Worm (Caenorhabditis elegans) whole organism, L2 larva: Measurements from ENCODE around the gene sdz-19.

Experiments used
- C34F6.9 ChIP-seq: fragments of 150-350 bp; optimal IDR thresholded peaks from 2 replicates; lab custom pipeline; 2014; ENCODE audit warnings: missing biosample characterization, missing genetic modification characterization
- F13H6.1 ChIP-seq: sonication (generic microtip); optimal IDR thresholded peaks from 2 replicates; lab custom pipeline; 2016; ENCODE audit warnings: missing genetic modification characterization, missing compliant biosample characterization
- R02D3.7 ChIP-seq: fragments of 150-350 bp; optimal IDR thresholded peaks from 2 replicates; lab custom pipeline; 2014; ENCODE audit warnings: missing biosample characterization, missing genetic modification characterization
- Y55F3AM.14 ChIP-seq: fragments of 200-800 bp; sonication (Bioruptor generic); optimal IDR thresholded peaks from 2 replicates; lab custom pipeline; 2018; ENCODE audit warnings: mild to moderate bottlenecking, missing genetic modification characterization, missing compliant biosample characterization
- ZK546.5 ChIP-seq: sonication (generic microtip); optimal IDR thresholded peaks from 2 replicates; lab custom pipeline; 2017; ENCODE audit warnings: missing biosample characterization, missing genetic modification characterization
- alr-1 ChIP-seq: fragments of 150-350 bp; optimal IDR thresholded peaks from 2 replicates; lab custom pipeline; 2014; ENCODE audit warnings: missing biosample characterization, missing genetic modification characterization
- aly-2 ChIP-seq: fragments of 150-350 bp; optimal IDR thresholded peaks from 2 replicates; lab custom pipeline; 2014; ENCODE audit warnings: missing biosample characterization, missing genetic modification characterization
- ama-1 ChIP-seq: fragments of 150-350 bp; optimal IDR thresholded peaks from 2 replicates; lab custom pipeline; 2018; ENCODE audit warnings: inconsistent platforms
- blmp-1 ChIP-seq: sonication (generic microtip); optimal IDR thresholded peaks from 2 replicates; lab custom pipeline; 2017; ENCODE audit warnings: missing genetic modification characterization, mild to moderate bottlenecking, missing compliant biosample characterization, antibody characterized with exemption, moderate library complexity; ENCODE audit not compliant: insufficient read depth
- ceh-16 ChIP-seq: fragments of 150-350 bp; optimal IDR thresholded peaks from 2 replicates; lab custom pipeline; 2014; ENCODE audit warnings: missing biosample characterization, missing genetic modification characterization
- ceh-82 ChIP-seq: fragments of 150-350 bp; optimal IDR thresholded peaks from 2 replicates; lab custom pipeline; 2014; ENCODE audit warnings: missing biosample characterization, missing genetic modification characterization
- crh-2 ChIP-seq: sonication (generic microtip); optimal IDR thresholded peaks from 2 replicates; lab custom pipeline; 2017; ENCODE audit warnings: missing biosample characterization, missing genetic modification characterization
- dmd-4 ChIP-seq: sonication (generic microtip); optimal IDR thresholded peaks from 2 replicates; lab custom pipeline; 2017; ENCODE audit warnings: missing biosample characterization, missing genetic modification characterization
- egl-27 ChIP-seq: sonication (generic microtip); optimal IDR thresholded peaks from 3 replicates; lab custom pipeline; 2017; ENCODE audit warnings: missing biosample characterization, missing genetic modification reagents, missing genetic modification characterization
- elt-1 ChIP-seq: fragments of 150-350 bp; optimal IDR thresholded peaks from 2 replicates; lab custom pipeline; 2014; ENCODE audit warnings: missing biosample characterization, missing genetic modification characterization
- elt-3 ChIP-seq: sonication (generic microtip); optimal IDR thresholded peaks from 2 replicates; lab custom pipeline; 2017; ENCODE audit warnings: missing biosample characterization, missing genetic modification characterization
- fos-1 ChIP-seq: fragments of 150-350 bp; optimal IDR thresholded peaks from 2 replicates; lab custom pipeline; 2014; ENCODE audit warnings: missing biosample characterization, missing genetic modification characterization
- gmeb-1 ChIP-seq: fragments of 150-350 bp; optimal IDR thresholded peaks from 2 replicates; lab custom pipeline; 2014; ENCODE audit warnings: missing biosample characterization, missing genetic modification characterization
- lin-11 ChIP-seq: fragments of 150-350 bp; sonication (generic microtip); optimal IDR thresholded peaks from 2 replicates; lab custom pipeline; 2014; ENCODE audit warnings: missing biosample characterization, missing genetic modification characterization, inconsistent platforms, mixed read lengths
- lin-13 ChIP-seq: fragments of 150-350 bp; optimal IDR thresholded peaks from 2 replicates; lab custom pipeline; 2014; ENCODE audit warnings: missing biosample characterization, missing genetic modification reagents, missing genetic modification characterization
- lin-39 ChIP-seq: fragments of 150-350 bp; optimal IDR thresholded peaks from 2 replicates; lab custom pipeline; 2014; ENCODE audit warnings: missing biosample characterization, missing genetic modification reagents, missing genetic modification characterization
- lsy-2 ChIP-seq, 2 experiments: fragments of 150-350 bp in 1 of 2; sonication (generic microtip) in 1 of 2; optimal IDR thresholded peaks; 2 replicates each; lab custom pipeline; 2014 to 2017; ENCODE audit warnings: missing biosample characterization in 2 of 2, missing genetic modification characterization in 2 of 2
- mab-5 ChIP-seq: fragments of 150-350 bp; optimal IDR thresholded peaks from 2 replicates; lab custom pipeline; 2014; ENCODE audit warnings: missing biosample characterization, missing genetic modification characterization
- mbf-1 ChIP-seq: sonication (generic microtip); optimal IDR thresholded peaks from 2 replicates; lab custom pipeline; 2017; ENCODE audit warnings: missing biosample characterization, missing genetic modification characterization
- mdl-1 ChIP-seq, 2 experiments: fragments of 150-350 bp in 1 of 2; sonication (generic microtip) in 1 of 2; optimal IDR thresholded peaks; 2 replicates each; lab custom pipeline; 2017; ENCODE audit warnings: missing biosample characterization in 2 of 2, missing genetic modification characterization in 2 of 2
- nhr-10 ChIP-seq: sonication (generic microtip); optimal IDR thresholded peaks from 2 replicates; lab custom pipeline; 2017; ENCODE audit warnings: missing biosample characterization, missing genetic modification characterization
- nhr-11 ChIP-seq: fragments of 150-350 bp; optimal IDR thresholded peaks from 2 replicates; lab custom pipeline; 2014; ENCODE audit warnings: missing biosample characterization, missing genetic modification characterization
- nhr-12 ChIP-seq: fragments of 150-350 bp; optimal IDR thresholded peaks from 2 replicates; lab custom pipeline; 2014; ENCODE audit warnings: missing biosample characterization, missing genetic modification characterization
- nhr-129 ChIP-seq: fragments of 150-350 bp; optimal IDR thresholded peaks from 2 replicates; lab custom pipeline; 2014; ENCODE audit warnings: missing biosample characterization, missing genetic modification characterization
- nhr-21 ChIP-seq: fragments of 150-350 bp; optimal IDR thresholded peaks from 2 replicates; lab custom pipeline; 2014; ENCODE audit warnings: missing biosample characterization, missing genetic modification characterization
- nhr-23 ChIP-seq: fragments of 150-350 bp; optimal IDR thresholded peaks from 2 replicates; lab custom pipeline; 2014; ENCODE audit warnings: missing biosample characterization, missing genetic modification reagents, missing genetic modification characterization
- nhr-237 ChIP-seq: fragments of 150-350 bp; optimal IDR thresholded peaks from 2 replicates; lab custom pipeline; 2014; ENCODE audit warnings: missing biosample characterization, missing genetic modification characterization
- nhr-25 ChIP-seq: fragments of 150-350 bp; sonication (generic microtip); optimal IDR thresholded peaks from 3 replicates; lab custom pipeline; 2014; ENCODE audit warnings: missing biosample characterization, missing genetic modification characterization
- nhr-6 ChIP-seq: fragments of 150-350 bp; optimal IDR thresholded peaks from 2 replicates; lab custom pipeline; 2014; ENCODE audit warnings: missing biosample characterization, missing genetic modification characterization
- nhr-77 ChIP-seq: fragments of 150-350 bp; optimal IDR thresholded peaks from 2 replicates; lab custom pipeline; 2014; ENCODE audit warnings: missing biosample characterization, missing genetic modification characterization
- peb-1 ChIP-seq: fragments of 150-350 bp; optimal IDR thresholded peaks from 2 replicates; lab custom pipeline; 2014; ENCODE audit warnings: missing biosample characterization, missing genetic modification characterization
- sem-4 ChIP-seq: fragments of 150-350 bp; optimal IDR thresholded peaks from 2 replicates; lab custom pipeline; 2014; ENCODE audit warnings: missing biosample characterization, missing genetic modification reagents, missing genetic modification characterization
- skn-1 ChIP-seq: sonication (generic microtip); optimal IDR thresholded peaks from 2 replicates; lab custom pipeline; 2017; ENCODE audit warnings: missing biosample characterization, missing genetic modification characterization
- sma-3 ChIP-seq: sonication (generic microtip); optimal IDR thresholded peaks from 2 replicates; lab custom pipeline; 2016; ENCODE audit warnings: missing genetic modification reagents, missing genetic modification characterization, missing compliant biosample characterization
- sma-9 ChIP-seq, 2 experiments: fragments of 150-350 bp in 1 of 2; sonication (generic microtip) in 1 of 2; optimal IDR thresholded peaks; 2 replicates each; lab custom pipeline; 2014 to 2016; ENCODE audit warnings: missing genetic modification characterization in 2 of 2, mild to moderate bottlenecking in 1 of 2, missing biosample characterization in 1 of 2, missing compliant biosample characterization in 1 of 2, missing genetic modification reagents in 1 of 2, moderate library complexity in 1 of 2
- snpc-4 ChIP-seq: fragments of 150-350 bp; optimal IDR thresholded peaks from 2 replicates; lab custom pipeline; 2014; ENCODE audit warnings: missing biosample characterization, missing genetic modification characterization
- unc-39 ChIP-seq: fragments of 150-350 bp; optimal IDR thresholded peaks from 2 replicates; lab custom pipeline; 2014; ENCODE audit warnings: missing biosample characterization, missing genetic modification characterization
- unc-55 ChIP-seq: fragments of 150-350 bp; sonication (generic microtip); optimal IDR thresholded peaks from 3 replicates; lab custom pipeline; 2014; ENCODE audit warnings: missing biosample characterization, missing genetic modification reagents, missing genetic modification characterization
- unc-62 ChIP-seq: fragments of 150-350 bp; optimal IDR thresholded peaks from 2 replicates; lab custom pipeline; 2014; ENCODE audit warnings: missing biosample characterization, missing genetic modification reagents, missing genetic modification characterization
- zag-1 ChIP-seq: fragments of 150-350 bp; optimal IDR thresholded peaks from 2 replicates; lab custom pipeline; 2014; ENCODE audit warnings: missing biosample characterization, missing genetic modification characterization
- ztf-1 ChIP-seq: fragments of 200-800 bp; sonication (Bioruptor generic); conservative IDR thresholded peaks from 2 replicates; pipeline ENCODE4 v1.3.6; 2022; ENCODE audit warnings: missing genetic modification characterization, missing compliant biosample characterization
- ztf-11 ChIP-seq: sonication (generic microtip); optimal IDR thresholded peaks from 2 replicates; lab custom pipeline; 2017; ENCODE audit warnings: missing biosample characterization, missing genetic modification characterization
- ztf-4 ChIP-seq: fragments of 150-350 bp; optimal IDR thresholded peaks from 2 replicates; lab custom pipeline; 2014; ENCODE audit warnings: missing biosample characterization, missing genetic modification characterization

Gene sdz-19

DNA sequence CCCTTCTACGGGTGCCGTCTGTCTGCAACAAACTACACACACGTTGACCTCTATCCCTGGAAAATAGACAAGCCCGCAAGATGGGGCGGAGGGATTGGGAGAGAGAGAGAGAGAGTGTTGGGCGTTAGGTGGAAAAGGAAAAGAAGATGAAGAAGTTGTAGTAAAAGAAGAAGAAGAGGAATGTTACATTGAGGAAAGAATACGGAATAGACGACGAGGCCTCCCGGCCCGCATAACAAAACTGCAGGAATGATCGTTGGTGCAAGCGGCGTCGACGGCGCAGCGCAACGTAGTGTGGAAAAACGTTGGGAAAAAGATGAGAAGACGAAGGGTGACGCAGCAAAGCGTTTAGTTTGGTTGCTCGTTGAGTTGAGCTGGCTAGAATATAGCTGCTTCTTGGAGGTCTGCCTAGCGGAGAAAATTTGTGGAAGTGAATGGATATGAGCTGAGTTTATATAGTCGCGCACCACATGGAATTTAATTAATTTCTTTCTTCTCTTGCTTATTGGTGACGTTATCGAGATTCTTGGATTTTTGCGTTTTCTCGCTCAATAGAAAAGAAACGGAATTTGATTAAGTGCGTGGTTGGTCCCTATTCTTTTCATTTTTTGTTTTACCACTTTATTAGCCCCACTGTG, 7.1 kb upstream of the sdz-19 start:
- no peak for TF ChIP-seq skn-1
- TF ChIP-seq peb-1, result no peak
- no peak for TF ChIP-seq elt-1
- TF ChIP-seq elt-3, result no peak
- no peak for TF ChIP-seq alr-1 (tag; lab: Kevin White, UChicago)
- no peak for TF ChIP-seq ztf-1 (GFP tag; lab: Robert Waterston, UW)
- TF ChIP-seq F13H6.1, result peak; percentile 86
- peak; percentile 68 for TF ChIP-seq sem-4 (tag; lab: Kevin White, UChicago)
- TF ChIP-seq unc-39 (tag; lab: Kevin White, UChicago), result no peak
- TF ChIP-seq nhr-23 (tag; lab: Kevin White, UChicago), result no peak
- TF ChIP-seq ztf-4, result peak; percentile 68
- TF ChIP-seq nhr-21 (tag; lab: Kevin White, UChicago), result peak; percentile 57
- no peak for TF ChIP-seq aly-2 (tag; lab: Kevin White, UChicago)
- TF ChIP-seq nhr-237 (tag; lab: Kevin White, UChicago), result no peak
- TF ChIP-seq blmp-1, result no peak
- no peak for TF ChIP-seq mab-5 (tag; lab: Kevin White, UChicago)
- peak; percentile 74 for TF ChIP-seq crh-2 (tag; lab: Kevin White, UChicago)
- peak; percentile 64 for TF ChIP-seq egl-27 (tag; lab: Kevin White, UChicago)
- no peak for TF ChIP-seq nhr-77
- TF ChIP-seq nhr-6 (tag; lab: Kevin White, UChicago), result peak; percentile 42
- no peak for TF ChIP-seq nhr-11 (tag; lab: Kevin White, UChicago)
- no peak for TF ChIP-seq dmd-4
- TF ChIP-seq lin-39, result no peak
- peak; percentile 64 for TF ChIP-seq zag-1 (tag; lab: Kevin White, UChicago)
- no peak for TF ChIP-seq unc-62 (GFP tag; lab: Kevin White, UChicago)
- peak; percentile 37 for TF ChIP-seq lin-13
- no peak for TF ChIP-seq ama-1 (lab: Kevin White, UChicago)
- TF ChIP-seq lsy-2 (tag; optimal IDR thresholded peaks at IDR 0.05; lab: Kevin White, UChicago), result peak in 1 of 2 experiments; percentile 64
- TF ChIP-seq fos-1 (tag; lab: Kevin White, UChicago), result peak; percentile 74
- peak; percentile 40 for TF ChIP-seq lin-11 (tag; lab: Kevin White, UChicago)
- TF ChIP-seq C34F6.9, result peak; percentile 71
- peak; percentile 21 for TF ChIP-seq sma-3 (GFP tag; lab: Kevin White, UChicago)
- no peak for TF ChIP-seq snpc-4 (tag; lab: Kevin White, UChicago)
- TF ChIP-seq nhr-12 (tag; lab: Kevin White, UChicago), result no peak
- TF ChIP-seq R02D3.7, result no peak
- TF ChIP-seq Y55F3AM.14 (GFP tag; lab: Kevin White, UChicago), result peak; percentile 9
- no peak for TF ChIP-seq nhr-10 (tag; lab: Kevin White, UChicago)
- no peak for TF ChIP-seq ZK546.5 (tag; lab: Kevin White, UChicago)
- no peak for TF ChIP-seq ceh-16
- TF ChIP-seq nhr-25 (tag; lab: Kevin White, UChicago), result no peak
- peak in 1 of 2 experiments; percentile 32 for TF ChIP-seq mdl-1 (tag; optimal IDR thresholded peaks at IDR 0.05; lab: Kevin White, UChicago)
- no peak for TF ChIP-seq mbf-1
- TF ChIP-seq sma-9 (GFP tag; optimal IDR thresholded peaks at IDR 0.05; lab: Kevin White, UChicago), result peak; percentile 91
- no peak for TF ChIP-seq sma-9 (tag; optimal IDR thresholded peaks at IDR 0.05; lab: Kevin White, UChicago)
- peak; percentile 80 for TF ChIP-seq nhr-129 (tag; lab: Kevin White, UChicago)
- peak; percentile 72 for TF ChIP-seq unc-55 (GFP tag; lab: Kevin White, UChicago)
- no peak for TF ChIP-seq gmeb-1 (tag; lab: Kevin White, UChicago)
- no peak for TF ChIP-seq ztf-11
- TF ChIP-seq ceh-82, result no peak
